Worm (Caenorhabditis elegans): Measurements from ENCODE around the gene tni-1.

DNA sequence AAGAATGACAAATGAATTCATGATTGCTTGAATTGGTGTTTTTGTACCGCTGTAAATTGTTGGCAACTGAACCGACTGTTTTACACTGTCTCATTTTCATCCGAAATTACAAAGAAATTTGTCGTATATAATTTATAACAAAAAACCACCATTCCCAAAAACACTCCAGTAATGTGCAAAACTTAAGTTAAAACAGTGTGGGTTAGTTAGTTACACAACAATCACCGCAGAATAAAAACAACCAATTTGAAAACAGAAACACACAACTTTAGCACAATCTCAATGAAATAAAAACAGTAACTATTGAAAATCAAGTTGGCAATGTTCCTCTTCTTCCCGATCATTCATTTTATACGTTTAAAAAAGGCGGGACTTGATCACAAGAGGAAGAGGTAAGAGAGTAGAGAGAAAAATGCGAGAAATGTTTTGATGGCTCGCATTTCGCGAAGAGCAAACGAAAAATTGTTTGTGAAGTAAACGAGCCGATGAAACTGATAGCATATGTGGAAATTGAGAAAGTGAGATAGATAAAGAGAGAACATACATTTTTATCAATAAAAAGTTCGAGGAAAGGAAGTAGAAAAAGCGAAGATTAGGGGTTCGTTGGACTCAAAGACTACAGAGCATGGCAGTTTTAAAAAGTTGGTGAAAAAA lies 30.5 kb upstream of the tni-1 start, which contains the start of gene F08B12.4:
- TF ChIP-seq elt-1 (tag; optimal IDR thresholded peaks at IDR 0.05): no peak
- TF ChIP-seq aly-2 (tag; optimal IDR thresholded peaks at IDR 0.05): no peak
- TF ChIP-seq nhr-11 (tag; optimal IDR thresholded peaks at IDR 0.05): no peak
- TF ChIP-seq nhr-6 (tag; optimal IDR thresholded peaks at IDR 0.05): no peak
- TF ChIP-seq ztf-11 (tag; optimal IDR thresholded peaks at IDR 0.05): no peak
- TF ChIP-seq lin-39 (tag; optimal IDR thresholded peaks at IDR 0.05): no peak
- no peak for TF ChIP-seq nhr-12 (tag; optimal IDR thresholded peaks at IDR 0.05)
- no peak for TF ChIP-seq ceh-16 (tag; optimal IDR thresholded peaks at IDR 0.05)
- TF ChIP-seq skn-1 (tag; optimal IDR thresholded peaks at IDR 0.05): no peak
- TF ChIP-seq mdl-1 (tag; optimal IDR thresholded peaks at IDR 0.05): no peak
- no peak for TF ChIP-seq blmp-1 (tag; optimal IDR thresholded peaks at IDR 0.05; ENCODE audit: insufficient read depth)
- no peak for TF ChIP-seq nhr-23 (tag; optimal IDR thresholded peaks at IDR 0.05)
- TF ChIP-seq unc-62 (GFP tag; optimal IDR thresholded peaks at IDR 0.05): no peak
- peak; percentile 88 for TF ChIP-seq fos-1 (tag; optimal IDR thresholded peaks at IDR 0.05)
